Worm (Caenorhabditis elegans) whole organism, L4 larva: Measurements from ENCODE around the gene W05H7.1.

Experiments used
- D1046.2 ChIP-seq: fragments of 200-800 bp; sonication (Bioruptor generic); IDR thresholded peaks from 2 replicates; pipeline ENCODE4 v1.3.6; 2022; ENCODE audit warnings: missing genetic modification characterization, missing compliant biosample characterization
- F37D6.2 ChIP-seq: sonication (generic microtip); optimal IDR thresholded peaks from 2 replicates; lab custom pipeline; 2016; ENCODE audit warnings: mild to moderate bottlenecking, missing genetic modification characterization, missing compliant biosample characterization
- F44E2.7 ChIP-seq: fragments of 200-800 bp; sonication (Bioruptor generic); IDR thresholded peaks from 2 replicates; pipeline ENCODE4 v2.1.2; 2022; ENCODE audit warnings: missing genetic modification characterization, missing compliant biosample characterization
- R02D3.7 ChIP-seq: fragments of 150-350 bp; sonication (generic microtip); optimal IDR thresholded peaks from 3 replicates; lab custom pipeline; 2014; ENCODE audit warnings: missing biosample characterization, missing genetic modification characterization
- T20F7.1 ChIP-seq: fragments of 200-800 bp; sonication (Bioruptor generic); optimal IDR thresholded peaks from 2 replicates; lab custom pipeline; 2018; ENCODE audit warnings: mild to moderate bottlenecking, missing genetic modification characterization, missing compliant biosample characterization
- T26A8.4 ChIP-seq: fragments of 200-800 bp; sonication (Bioruptor generic); IDR thresholded peaks from 2 replicates; pipeline ENCODE4 v1.3.6; 2022; ENCODE audit warnings: missing genetic modification characterization, missing compliant biosample characterization
- Y48G9A.11 ChIP-seq: fragments of 200-800 bp; sonication (Bioruptor generic); IDR thresholded peaks from 2 replicates; pipeline ENCODE4 v1.3.6; 2022; ENCODE audit warnings: missing genetic modification reagents, missing genetic modification characterization, missing compliant biosample characterization
- ZK337.2 ChIP-seq: fragments of 200-800 bp; sonication (Bioruptor generic); IDR thresholded peaks from 2 replicates; pipeline ENCODE4 v1.3.6; 2022; ENCODE audit warnings: missing genetic modification reagents, missing genetic modification characterization, missing compliant biosample characterization
- ZK546.5 ChIP-seq, 2 experiments: sonication (generic microtip); optimal IDR thresholded peaks; 2 replicates each; lab custom pipeline; 2017; ENCODE audit warnings: missing biosample characterization in 2 of 2, missing genetic modification characterization in 2 of 2
- aha-1 ChIP-seq: fragments of 150-350 bp; peaks from one replicate; lab custom pipeline; 2014; ENCODE audit warnings: missing biosample characterization, missing genetic modification characterization
- aly-2 ChIP-seq: sonication (generic microtip); optimal IDR thresholded peaks from 2 replicates; lab custom pipeline; 2018; ENCODE audit warnings: missing biosample characterization, missing genetic modification characterization
- ama-1 ChIP-seq: fragments of 150-350 bp; optimal IDR thresholded peaks from 2 replicates; lab custom pipeline; 2014; ENCODE audit warnings: inconsistent platforms, mixed read lengths
- arid-1 ChIP-seq: fragments of 200-800 bp; sonication (Bioruptor generic); conservative IDR thresholded peaks from 2 replicates; pipeline ENCODE4 v1.3.6; 2022; ENCODE audit warnings: missing genetic modification reagents, missing genetic modification characterization, missing compliant biosample characterization
- ceh-62 ChIP-seq: sonication (generic microtip); optimal IDR thresholded peaks from 2 replicates; lab custom pipeline; 2017; ENCODE audit warnings: missing biosample characterization, missing genetic modification characterization
- ctbp-1 ChIP-seq: fragments of 200-800 bp; sonication (Bioruptor generic); IDR thresholded peaks from 2 replicates; pipeline ENCODE4 v1.3.6; 2022; ENCODE audit warnings: missing genetic modification reagents, missing genetic modification characterization, missing compliant biosample characterization
- daf-16 ChIP-seq, 3 experiments: sonication (generic microtip); optimal IDR thresholded peaks; 2 replicates each; lab custom pipeline; 2016 to 2017; ENCODE audit warnings: missing genetic modification characterization in 3 of 3, missing genetic modification reagents in 3 of 3, mild to moderate bottlenecking in 2 of 3, missing compliant biosample characterization in 2 of 3, missing biosample characterization in 1 of 3, moderate library complexity in 1 of 3
- daf-8 ChIP-seq: fragments of 200-800 bp; sonication (Bioruptor generic); IDR thresholded peaks from 2 replicates; pipeline ENCODE4 v1.3.6; 2022; ENCODE audit warnings: missing genetic modification characterization, missing compliant biosample characterization
- dmd-6 ChIP-seq: fragments of 200-800 bp; sonication (Bioruptor generic); IDR thresholded peaks from 2 replicates; pipeline ENCODE4 v1.3.6; 2022; ENCODE audit warnings: missing genetic modification reagents, missing genetic modification characterization, missing compliant biosample characterization
- dmd-8 ChIP-seq: fragments of 200-800 bp; sonication (Bioruptor generic); IDR thresholded peaks from 2 replicates; pipeline ENCODE4 v1.3.6; 2022; ENCODE audit warnings: missing genetic modification characterization, missing compliant biosample characterization
- dve-1 ChIP-seq: sonication (generic microtip); optimal IDR thresholded peaks from 2 replicates; lab custom pipeline; 2017; ENCODE audit warnings: antibody characterized with exemption, mild to moderate bottlenecking, missing genetic modification characterization, missing compliant biosample characterization; ENCODE audit not compliant: insufficient read depth
- fos-1 ChIP-seq: fragments of 150-350 bp; optimal IDR thresholded peaks from 2 replicates; lab custom pipeline; 2014; ENCODE audit warnings: missing biosample characterization, missing genetic modification characterization
- gei-8 ChIP-seq: fragments of 200-800 bp; sonication (Bioruptor generic); optimal IDR thresholded peaks from 2 replicates; lab custom pipeline; 2018; ENCODE audit warnings: mild to moderate bottlenecking, missing genetic modification characterization, missing compliant biosample characterization
- hlh-11 ChIP-seq: fragments of 200-800 bp; sonication (Bioruptor generic); optimal IDR thresholded peaks from 2 replicates; lab custom pipeline; 2018; ENCODE audit warnings: mild to moderate bottlenecking, missing genetic modification characterization, missing compliant biosample characterization
- hlh-30 ChIP-seq: sonication (generic microtip); optimal IDR thresholded peaks from 2 replicates; lab custom pipeline; 2017; ENCODE audit warnings: antibody characterized with exemption, mild to moderate bottlenecking, missing genetic modification characterization, missing compliant biosample characterization; ENCODE audit not compliant: insufficient read depth
- lin-1 ChIP-seq: fragments of 200-800 bp; sonication (Bioruptor generic); IDR thresholded peaks from 2 replicates; pipeline ENCODE4 v1.3.6; 2022; ENCODE audit warnings: missing genetic modification reagents, missing genetic modification characterization, missing compliant biosample characterization
- lin-38 ChIP-seq: fragments of 200-800 bp; sonication (Bioruptor generic); IDR thresholded peaks from 2 replicates; pipeline ENCODE4 v1.3.6; 2022; ENCODE audit warnings: missing genetic modification reagents, missing genetic modification characterization, missing compliant biosample characterization
- madf-9 ChIP-seq: fragments of 200-800 bp; sonication (Bioruptor generic); conservative IDR thresholded peaks from 2 replicates; pipeline ENCODE4 v1.3.6; 2022; ENCODE audit warnings: missing genetic modification reagents, missing genetic modification characterization, missing compliant biosample characterization
- mdl-1 ChIP-seq, 2 experiments: fragments of 150-350 bp in 1 of 2; sonication (generic microtip) in 1 of 2; optimal IDR thresholded peaks; 2 replicates each; lab custom pipeline; 2014 to 2017; ENCODE audit warnings: missing biosample characterization in 2 of 2, missing genetic modification characterization in 2 of 2
- mep-1 ChIP-seq: fragments of 150-350 bp; sonication (generic microtip); optimal IDR thresholded peaks from 3 replicates; lab custom pipeline; 2014; ENCODE audit warnings: missing biosample characterization, missing genetic modification characterization
- mes-2 ChIP-seq: sonication (generic microtip); optimal IDR thresholded peaks from 2 replicates; lab custom pipeline; 2016; ENCODE audit warnings: missing genotype, mild to moderate bottlenecking, missing genetic modification characterization, missing compliant biosample characterization; ENCODE audit not compliant: poor library complexity, severe bottlenecking
- mxl-3 ChIP-seq: fragments of 200-800 bp; sonication (Bioruptor generic); optimal IDR thresholded peaks from 2 replicates; lab custom pipeline; 2018; ENCODE audit warnings: mild to moderate bottlenecking, missing genetic modification characterization, missing compliant biosample characterization
- nhr-102 ChIP-seq: sonication (generic microtip); optimal IDR thresholded peaks from 2 replicates; lab custom pipeline; 2016; ENCODE audit warnings: mild to moderate bottlenecking, missing genetic modification characterization, moderate library complexity, missing compliant biosample characterization
- nhr-11 ChIP-seq: fragments of 150-350 bp; optimal IDR thresholded peaks from 2 replicates; lab custom pipeline; 2014; ENCODE audit warnings: missing biosample characterization, missing genetic modification characterization
- nhr-237 ChIP-seq: sonication (generic microtip); optimal IDR thresholded peaks from 2 replicates; lab custom pipeline; 2017; ENCODE audit warnings: missing biosample characterization, missing genetic modification characterization
- nhr-25 ChIP-seq: sonication (generic microtip); optimal IDR thresholded peaks from 2 replicates; lab custom pipeline; 2017; ENCODE audit warnings: missing genetic modification characterization, mild to moderate bottlenecking, missing compliant biosample characterization, antibody characterized with exemption, moderate library complexity, borderline replicate concordance; ENCODE audit not compliant: insufficient read depth
- nhr-41 ChIP-seq: fragments of 200-800 bp; sonication (Bioruptor generic); IDR thresholded peaks from 2 replicates; pipeline ENCODE4 v1.3.6; 2022; ENCODE audit warnings: missing genetic modification reagents, missing genetic modification characterization, missing compliant biosample characterization
- nhr-6 ChIP-seq: fragments of 150-350 bp; optimal IDR thresholded peaks from 2 replicates; lab custom pipeline; 2014; ENCODE audit warnings: missing biosample characterization, missing genetic modification characterization
- pha-4 ChIP-seq, 2 experiments: fragments of 150-350 bp in 1 of 2; fragments of 200-800 bp in 1 of 2; sonication (Bioruptor generic) in 1 of 2; IDR thresholded peaks in 1 of 2; optimal IDR thresholded peaks in 1 of 2; 2 replicates each; pipeline versions ENCODE4 v1.3.6 to Lab custom; 2014 to 2022; ENCODE audit warnings: missing genetic modification characterization in 2 of 2, missing genetic modification reagents in 2 of 2, missing biosample characterization in 1 of 2, missing compliant biosample characterization in 1 of 2
- php-3 ChIP-seq: fragments of 200-800 bp; sonication (Bioruptor generic); IDR thresholded peaks from 2 replicates; pipeline ENCODE4 v1.3.6; 2022; ENCODE audit warnings: missing genetic modification reagents, missing genetic modification characterization, missing compliant biosample characterization
- rbr-2 ChIP-seq: sonication (generic microtip); optimal IDR thresholded peaks from 2 replicates; lab custom pipeline; 2016; ENCODE audit warnings: missing genotype, missing genetic modification characterization, missing compliant biosample characterization
- snpc-4 ChIP-seq: fragments of 150-350 bp; optimal IDR thresholded peaks from 2 replicates; lab custom pipeline; 2014; ENCODE audit warnings: missing biosample characterization, missing genetic modification characterization
- spr-3 ChIP-seq: fragments of 200-800 bp; sonication (Bioruptor generic); optimal IDR thresholded peaks from 2 replicates; lab custom pipeline; 2018; ENCODE audit warnings: mild to moderate bottlenecking, missing genetic modification characterization, missing compliant biosample characterization
- unc-39 ChIP-seq: sonication (generic microtip); optimal IDR thresholded peaks from 2 replicates; lab custom pipeline; 2017; ENCODE audit warnings: missing biosample characterization, missing genetic modification characterization
- zfp-3 ChIP-seq: fragments of 200-800 bp; sonication (Bioruptor generic); conservative IDR thresholded peaks from 2 replicates; pipeline ENCODE4 v1.3.6; 2022; ENCODE audit warnings: missing genetic modification reagents, missing genetic modification characterization, missing compliant biosample characterization
- zip-11 ChIP-seq: fragments of 200-800 bp; sonication (Bioruptor generic); IDR thresholded peaks from 2 replicates; pipeline ENCODE4 v1.3.6; 2022; ENCODE audit warnings: missing genetic modification characterization, missing compliant biosample characterization
- zip-2 ChIP-seq: fragments of 150-350 bp; optimal IDR thresholded peaks from 2 replicates; lab custom pipeline; 2014; ENCODE audit warnings: missing biosample characterization, missing genetic modification characterization
- ztf-7 ChIP-seq: fragments of 150-350 bp; optimal IDR thresholded peaks from 2 replicates; lab custom pipeline; 2014; ENCODE audit warnings: missing biosample characterization, missing genetic modification characterization

The W05H7.1 gene

DNA sequence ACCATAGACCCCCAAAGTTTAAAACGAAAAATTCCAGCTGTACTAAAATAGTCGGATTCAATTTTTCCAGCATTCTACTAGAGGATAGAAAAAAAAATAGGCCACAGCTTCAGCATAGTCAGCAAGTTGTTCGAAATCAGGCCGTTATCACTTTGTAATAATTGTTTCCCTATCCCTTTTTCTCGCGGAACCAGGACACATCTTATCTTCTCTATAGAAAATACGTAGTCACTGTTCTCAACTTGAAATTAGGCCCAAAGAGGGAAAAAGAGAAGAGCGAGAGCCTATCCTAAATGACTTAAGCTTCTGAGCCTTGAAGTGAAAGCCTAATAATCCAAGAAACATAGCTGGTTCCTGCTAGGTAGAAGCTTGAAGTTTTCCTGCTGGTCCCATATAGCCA lies 4.9 kb upstream of the W05H7.1 start (continued):
- TF ChIP-seq dmd-6 (GFP tag; lab: Robert Waterston, UW) (no peak), F44E2.7 (GFP tag; lab: Robert Waterston, UW) (no peak), nhr-25 (tag; lab: Kevin White, UChicago) (no peak), dve-1 (peak; percentile 33), ama-1 (lab: Kevin White, UChicago) (peak; percentile 80), ctbp-1 (GFP tag; lab: Robert Waterston, UW) (no peak), mdl-1 (tag; optimal IDR thresholded peaks at IDR 0.05; lab: Kevin White, UChicago) (no peak), R02D3.7 (tag; lab: Kevin White, UChicago) (no peak), mes-2 (tag; lab: Kevin White, UChicago) (no peak), zip-2 (peak; percentile 19), daf-16 (GFP tag; optimal IDR thresholded peaks at IDR 0.05; lab: Kevin White, UChicago) (no peak), daf-16 (tag; optimal IDR thresholded peaks at IDR 0.05; lab: Kevin White, UChicago) (peak; percentile 3), zfp-3 (GFP tag; lab: Robert Waterston, UW) (no peak), snpc-4 (no peak)

DNA sequence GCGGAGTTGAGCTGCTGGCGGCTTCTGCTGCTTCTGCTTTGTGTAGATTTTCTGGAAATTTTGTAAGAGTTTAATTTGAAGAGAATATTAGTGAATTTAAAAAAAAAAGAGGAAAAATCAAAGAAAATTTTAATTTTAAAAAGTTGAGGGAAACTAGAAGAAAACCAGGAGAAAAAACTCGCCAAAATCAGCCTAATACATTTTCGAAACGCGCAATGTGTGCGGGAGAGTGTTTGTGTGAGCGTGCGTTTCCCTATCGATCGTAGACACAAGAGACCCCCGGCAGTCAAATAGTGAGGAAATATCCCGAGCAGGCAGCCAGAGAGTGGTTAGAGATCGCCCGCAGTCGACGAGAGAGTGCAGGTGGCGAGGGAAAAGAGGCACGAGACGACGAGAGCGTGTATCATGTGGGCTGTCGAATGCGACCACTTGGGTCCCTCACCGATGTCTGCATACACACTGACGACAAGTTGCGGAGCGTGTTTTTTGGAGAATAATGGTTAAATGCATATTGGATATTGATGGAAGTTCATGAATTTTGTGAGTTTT lies 3.9 kb upstream of the W05H7.1 start, which contains the start of gene zfp-3:
TSS of gene zfp-3 (minus strand) at position 51 of the 549 bp plus-strand sequence.
- TF ChIP-seq F37D6.2 (tag; lab: Kevin White, UChicago) (peak; percentile 85), nhr-41 (GFP tag; lab: Robert Waterston, UW) (peak; percentile 83), Y48G9A.11 (GFP tag; lab: Robert Waterston, UW) (no peak), madf-9 (GFP tag; lab: Robert Waterston, UW) (peak; percentile 81), spr-3 (GFP tag; lab: Kevin White, UChicago) (peak; percentile 6), T20F7.1 (no peak), rbr-2 (tag; lab: Kevin White, UChicago) (peak; percentile 95), lin-1 (GFP tag; lab: Robert Waterston, UW) (peak; percentile 81), hlh-11 (peak; percentile 99), mxl-3 (peak; percentile 90), pha-4 (GFP tag; IDR thresholded peaks at IDR 0.05; lab: Robert Waterston, UW) (peak; percentile 84), pha-4 (tag; optimal IDR thresholded peaks at IDR 0.05; lab: Kevin White, UChicago) (peak; percentile 28), nhr-25 (tag; lab: Kevin White, UChicago) (peak; percentile 87), ZK337.2 (GFP tag; lab: Robert Waterston, UW) (0 out of 2 replicates have a peak, but pooled peaks have one; percentile 47), aha-1 (peak; percentile 100), lin-38 (GFP tag; lab: Robert Waterston, UW) (peak; percentile 78), gei-8 (GFP tag; lab: Kevin White, UChicago) (peak; percentile 39), ZK546.5 (tag; optimal IDR thresholded peaks at IDR 0.05; lab: Kevin White, UChicago) (peak in 1 of 2 experiments; percentile 59), zip-2 (no peak), aly-2 (tag; lab: Kevin White, UChicago) (no peak), R02D3.7 (tag; lab: Kevin White, UChicago) (no peak), hlh-30 (peak; percentile 99), arid-1 (GFP tag; lab: Robert Waterston, UW) (peak; percentile 89), zip-11 (GFP tag; lab: Robert Waterston, UW) (no peak), php-3 (0 out of 2 replicates have a peak, but pooled peaks have one; percentile 44), unc-39 (no peak), nhr-6 (tag; lab: Kevin White, UChicago) (peak; percentile 92), T26A8.4 (GFP tag; lab: Robert Waterston, UW) (peak; percentile 87), dmd-6 (GFP tag; lab: Robert Waterston, UW) (peak; percentile 91), ceh-62 (no peak), dve-1 (peak; percentile 97), nhr-237 (no peak), nhr-11 (tag; lab: Kevin White, UChicago) (peak; percentile 94), D1046.2 (GFP tag; lab: Robert Waterston, UW) (no peak), daf-8 (GFP tag; lab: Robert Waterston, UW) (no peak), nhr-102 (peak; percentile 86), dmd-8 (0 out of 2 replicates have a peak, but pooled peaks have one; percentile 17), ztf-7 (tag; lab: Kevin White, UChicago) (peak; percentile 83), mep-1 (tag; lab: Kevin White, UChicago) (peak; percentile 97), fos-1 (tag; lab: Kevin White, UChicago) (peak; percentile 25)
